Fruit fly (Drosophila melanogaster): ENCODE data around the gene geko.

geko gene

DNA sequence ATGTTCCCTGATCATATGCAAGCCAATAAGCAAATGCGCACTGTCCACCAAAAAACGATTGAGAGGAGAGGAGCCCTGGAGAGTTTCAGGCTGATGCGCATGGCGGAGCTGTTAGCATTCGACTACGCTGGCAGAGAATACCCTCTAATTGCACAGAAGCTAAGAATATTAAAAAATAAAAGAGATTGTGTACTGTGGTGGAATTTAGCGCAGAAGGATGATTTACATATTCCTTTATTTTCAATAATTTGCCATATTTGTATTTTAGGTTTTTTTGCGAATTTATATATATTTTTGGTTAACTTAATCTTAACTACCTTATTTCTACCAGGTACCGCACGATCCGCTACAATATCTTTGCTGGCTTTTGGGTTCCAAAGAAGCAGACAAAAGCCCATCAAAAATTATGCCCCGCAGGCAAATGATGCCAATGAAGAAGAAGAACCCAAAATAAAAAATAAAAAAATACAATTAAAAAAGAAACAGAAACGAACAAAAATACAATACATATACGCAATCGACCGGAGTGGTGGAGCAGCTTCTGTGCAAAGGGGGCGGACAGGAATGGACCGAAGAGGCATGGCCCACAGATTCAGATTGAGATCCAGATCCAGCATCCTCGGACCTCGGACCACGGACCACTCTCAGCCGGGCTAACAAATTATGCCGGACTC, 55.3 kb downstream of the geko start:
- TF ChIP-seq Sox15 (GFP tag; optimal IDR thresholded peaks at IDR 0.05) (peak; percentile 83), Eip75B (GFP tag; optimal IDR thresholded peaks at IDR 0.05) (peak; percentile 82), vri (GFP tag; optimal IDR thresholded peaks at IDR 0.05) (peak; percentile 88), eg (GFP tag; IDR thresholded peaks at IDR 0.05) (no peak), CG6808 (GFP tag; optimal IDR thresholded peaks at IDR 0.05) (peak; percentile 82), Gug (GFP tag; IDR thresholded peaks at IDR 0.05) (peak; percentile 39; the same call in 1 of the 2 replicates), topi (GFP tag; optimal IDR thresholded peaks at IDR 0.05) (peak; percentile 94), CG11762 (GFP tag; optimal IDR thresholded peaks at IDR 0.05; ENCODE audit: insufficient read depth) (peak; percentile 74), CG6792 (GFP tag; optimal IDR thresholded peaks at IDR 0.05) (peak; percentile 81), Hr38 (GFP tag; optimal IDR thresholded peaks at IDR 0.05) (no peak), Sox14 (GFP tag; optimal IDR thresholded peaks at IDR 0.05) (peak; percentile 89), dsx (GFP tag; optimal IDR thresholded peaks at IDR 0.05; ENCODE audit: poor library complexity, severe bottlenecking) (peak; percentile 73), CG8319 (GFP tag; optimal IDR thresholded peaks at IDR 0.05) (peak; percentile 72), CG6163 (GFP tag; IDR thresholded peaks at IDR 0.05) (peak; percentile 67; the same call in 2 of the 3 replicates), CG1621 (tag; optimal IDR thresholded peaks at IDR 0.05) (no peak), salr (GFP tag; optimal IDR thresholded peaks at IDR 0.05) (peak; percentile 12 to 40), CG11294 (GFP tag; IDR thresholded peaks at IDR 0.05) (no peak), ss (GFP tag; optimal IDR thresholded peaks at IDR 0.05) (peak in 1 of 2 experiments; percentile 30), CG6854 (GFP tag; optimal IDR thresholded peaks at IDR 0.05) (peak; percentile 75), lz (GFP tag; optimal IDR thresholded peaks at IDR 0.05) (peak; percentile 92), Eip93F (GFP tag; optimal IDR thresholded peaks at IDR 0.05) (peak; percentile 65), CG15336 (GFP tag; IDR thresholded peaks at IDR 0.05) (peak; percentile 57), CG10631 (GFP tag; optimal IDR thresholded peaks at IDR 0.05) (peak; percentile 72), Met (GFP tag; optimal IDR thresholded peaks at IDR 0.05) (peak; percentile 95), CG7368 (GFP tag; optimal IDR thresholded peaks at IDR 0.05) (peak; percentile 79), cyc (GFP tag; optimal IDR thresholded peaks at IDR 0.05) (peak; percentile 95), net (GFP tag; optimal IDR thresholded peaks at IDR 0.05) (peak; percentile 63), pdm3 (GFP tag; optimal IDR thresholded peaks at IDR 0.05) (peak; percentile 86), CG8632 (GFP tag; optimal IDR thresholded peaks at IDR 0.05) (peak; percentile 85), svp (GFP tag) (peak; percentile 98), CG10669 (GFP tag; optimal IDR thresholded peaks at IDR 0.05) (peak; percentile 80), CG34406 (GFP tag; optimal IDR thresholded peaks at IDR 0.05) (peak; percentile 89), Hr39 (GFP tag; optimal IDR thresholded peaks at IDR 0.05) (peak; percentile 94), Smox (GFP tag; optimal IDR thresholded peaks at IDR 0.05) (peak; percentile 92), Ets21C (GFP tag; optimal IDR thresholded peaks at IDR 0.05) (peak; percentile 90), CG32006 (GFP tag; optimal IDR thresholded peaks at IDR 0.05) (no peak), CG8119 (GFP tag; IDR thresholded peaks at IDR 0.05) (peak; percentile 47), fd85E (GFP tag; optimal IDR thresholded peaks at IDR 0.05) (no peak), CG3032 (tag; optimal IDR thresholded peaks at IDR 0.05) (peak; percentile 87), spab (GFP tag; optimal IDR thresholded peaks at IDR 0.05) (peak; percentile 81), CG3919 (GFP tag; optimal IDR thresholded peaks at IDR 0.05) (peak; percentile 88), CG6276 (GFP tag; optimal IDR thresholded peaks at IDR 0.05) (no peak), achi (GFP tag; optimal IDR thresholded peaks at IDR 0.05) (peak; percentile 84), OdsH (GFP tag; optimal IDR thresholded peaks at IDR 0.05) (peak; percentile 87), esn (GFP tag; optimal IDR thresholded peaks at IDR 0.05) (peak; percentile 94), Blimp-1 (GFP tag; optimal IDR thresholded peaks at IDR 0.05) (peak; percentile 71), Lpt (GFP tag; optimal IDR thresholded peaks at IDR 0.05) (peak; percentile 42), fd59A (GFP tag; optimal IDR thresholded peaks at IDR 0.05) (peak; percentile 76), CG9139 (GFP tag; optimal IDR thresholded peaks at IDR 0.05) (peak; percentile 7), Sox102F (GFP tag; optimal IDR thresholded peaks at IDR 0.05) (peak; percentile 94), CG31627 (GFP tag; optimal IDR thresholded peaks at IDR 0.05) (peak; percentile 94)

Measured in whole organism, prepupa.